Worm (Caenorhabditis elegans) whole organism, early embryonic: Measurements from ENCODE around the gene ufl-1.

ENCODE experiments used
- F13C5.2 ChIP-seq: sonication (generic microtip); optimal IDR thresholded peaks from 2 replicates; lab custom pipeline; 2017; ENCODE audit warnings: mild to moderate bottlenecking, missing genetic modification characterization, inconsistent platforms, missing compliant biosample characterization
- aly-1 ChIP-seq: sonication (generic microtip); optimal IDR thresholded peaks from 2 replicates; lab custom pipeline; 2016; ENCODE audit warnings: missing genetic modification characterization, missing compliant biosample characterization
- ama-1 ChIP-seq: fragments of 150-350 bp; optimal IDR thresholded peaks from 2 replicates; lab custom pipeline; 2014
- ceh-13 ChIP-seq: fragments of 200-800 bp; sonication (Bioruptor generic); optimal IDR thresholded peaks from 2 replicates; lab custom pipeline; 2018; ENCODE audit warnings: mild to moderate bottlenecking, missing genetic modification characterization, missing compliant biosample characterization
- ceh-36 ChIP-seq: sonication (generic microtip); optimal IDR thresholded peaks from 2 replicates; lab custom pipeline; 2016; ENCODE audit warnings: missing genetic modification characterization, inconsistent platforms, missing compliant biosample characterization
- ets-7 ChIP-seq: sonication (generic microtip); optimal IDR thresholded peaks from 2 replicates; lab custom pipeline; 2016; ENCODE audit warnings: missing genotype, missing genetic modification characterization, missing compliant biosample characterization
- flt-1 ChIP-seq: fragments of 200-800 bp; sonication (Bioruptor generic); IDR thresholded peaks from 2 replicates; pipeline ENCODE4 v1.3.6; 2022; ENCODE audit warnings: missing genetic modification characterization, missing compliant biosample characterization
- hmbx-1 ChIP-seq: sonication (generic microtip); optimal IDR thresholded peaks from 2 replicates; lab custom pipeline; 2016; ENCODE audit warnings: mild to moderate bottlenecking, missing genetic modification characterization, missing compliant biosample characterization
- hmg-4 ChIP-seq: fragments of 200-800 bp; sonication (Bioruptor generic); optimal IDR thresholded peaks from 2 replicates; lab custom pipeline; 2018; ENCODE audit warnings: mild to moderate bottlenecking, missing genetic modification characterization, missing compliant biosample characterization
- hnd-1 ChIP-seq: sonication (generic microtip); optimal IDR thresholded peaks from 2 replicates; lab custom pipeline; 2016; ENCODE audit warnings: missing genetic modification characterization, missing compliant biosample characterization
- pes-1 ChIP-seq: fragments of 200-800 bp; sonication (Bioruptor generic); IDR thresholded peaks from 2 replicates; pipeline ENCODE4 v1.3.6; 2022; ENCODE audit warnings: missing genetic modification reagents, missing genetic modification characterization, missing compliant biosample characterization
- scrt-1 ChIP-seq: fragments of 200-800 bp; sonication (Bioruptor generic); IDR thresholded peaks from 2 replicates; pipeline ENCODE4 v1.3.6; 2022; ENCODE audit warnings: missing genetic modification characterization, missing compliant biosample characterization
- tbx-11 ChIP-seq: fragments of 200-800 bp; sonication (Bioruptor generic); IDR thresholded peaks from 2 replicates; pipeline ENCODE4 v1.3.6; 2022; ENCODE audit warnings: missing genetic modification characterization, missing compliant biosample characterization
- tbx-37 ChIP-seq: fragments of 200-800 bp; sonication (Bioruptor generic); conservative IDR thresholded peaks from 2 replicates; pipeline ENCODE4 v1.3.6; 2022; ENCODE audit warnings: missing genetic modification reagents, missing genetic modification characterization, missing compliant biosample characterization
- tra-4 ChIP-seq: sonication (generic microtip); optimal IDR thresholded peaks from 2 replicates; lab custom pipeline; 2017; ENCODE audit warnings: missing genetic modification characterization, missing compliant biosample characterization

Gene ufl-1

DNA sequence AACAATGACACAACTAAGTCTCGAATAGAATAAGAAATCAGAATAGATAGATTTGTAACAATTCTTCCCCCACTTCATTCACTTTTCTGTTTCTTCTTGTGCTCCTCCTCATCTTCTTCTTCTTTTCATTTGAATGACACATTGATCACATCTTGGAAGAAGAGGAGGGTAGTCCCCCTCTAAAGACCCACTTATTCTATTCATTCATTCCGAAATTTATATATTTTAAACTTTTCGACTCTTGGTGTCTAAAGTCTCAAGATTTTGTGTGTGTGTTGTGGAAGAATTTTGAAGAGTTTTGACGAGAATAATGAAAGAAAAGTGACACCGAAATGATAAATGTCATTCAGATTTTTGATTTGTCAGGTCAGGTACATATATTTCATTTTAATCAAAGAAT is 45.6 kb downstream of the ufl-1 start:
- TF ChIP-seq tbx-11 (GFP tag; lab: Robert Waterston, UW) (no peak), hmbx-1 (tag; lab: Kevin White, UChicago) (no peak), F13C5.2 (tag; lab: Kevin White, UChicago) (no peak), pes-1 (no peak), flt-1 (GFP tag; lab: Robert Waterston, UW) (no peak), aly-1 (no peak), hnd-1 (tag; lab: Kevin White, UChicago) (no peak), tra-4 (tag; lab: Kevin White, UChicago) (no peak), ceh-36 (tag; lab: Kevin White, UChicago) (no peak), hmg-4 (GFP tag; lab: Kevin White, UChicago) (no peak), scrt-1 (GFP tag; lab: Robert Waterston, UW) (no peak), tbx-37 (GFP tag; lab: Robert Waterston, UW) (no peak)

DNA sequence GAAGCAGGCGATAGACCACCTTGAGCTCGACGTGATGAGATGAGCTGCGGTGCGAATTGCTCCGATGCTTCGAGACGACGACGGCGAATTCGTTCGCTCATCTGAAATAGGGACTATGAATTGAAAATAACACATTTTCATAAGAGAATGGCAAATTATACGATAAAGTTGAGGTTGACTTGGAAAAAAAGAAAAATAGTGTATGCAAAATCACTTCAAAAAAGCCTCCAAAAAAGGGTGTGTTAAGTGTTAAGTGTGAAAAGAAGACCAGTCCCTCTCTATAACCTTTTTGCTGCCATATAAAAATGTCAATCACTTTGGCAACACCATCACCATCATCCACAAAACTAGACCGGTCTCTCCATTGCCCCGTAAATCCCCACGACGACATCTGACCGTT is 49.8 kb downstream of the ufl-1 start, which contains the start of gene prkl-1:
prkl-1 (minus strand) TSS at position 101 of the 400 bp plus-strand sequence.
- TF ChIP-seq hmg-4 (GFP tag; lab: Kevin White, UChicago): no peak
- no peak for TF ChIP-seq tra-4 (tag; lab: Kevin White, UChicago)
- TF ChIP-seq ama-1 (lab: Kevin White, UChicago): no peak
- no peak for TF ChIP-seq ceh-13 (GFP tag; lab: Kevin White, UChicago)
- TF ChIP-seq ets-7: no peak
- TF ChIP-seq hmbx-1 (tag; lab: Kevin White, UChicago): no peak
- no peak for TF ChIP-seq aly-1
- no peak for TF ChIP-seq flt-1 (GFP tag; lab: Robert Waterston, UW)
- no peak for TF ChIP-seq hnd-1 (tag; lab: Kevin White, UChicago)

DNA sequence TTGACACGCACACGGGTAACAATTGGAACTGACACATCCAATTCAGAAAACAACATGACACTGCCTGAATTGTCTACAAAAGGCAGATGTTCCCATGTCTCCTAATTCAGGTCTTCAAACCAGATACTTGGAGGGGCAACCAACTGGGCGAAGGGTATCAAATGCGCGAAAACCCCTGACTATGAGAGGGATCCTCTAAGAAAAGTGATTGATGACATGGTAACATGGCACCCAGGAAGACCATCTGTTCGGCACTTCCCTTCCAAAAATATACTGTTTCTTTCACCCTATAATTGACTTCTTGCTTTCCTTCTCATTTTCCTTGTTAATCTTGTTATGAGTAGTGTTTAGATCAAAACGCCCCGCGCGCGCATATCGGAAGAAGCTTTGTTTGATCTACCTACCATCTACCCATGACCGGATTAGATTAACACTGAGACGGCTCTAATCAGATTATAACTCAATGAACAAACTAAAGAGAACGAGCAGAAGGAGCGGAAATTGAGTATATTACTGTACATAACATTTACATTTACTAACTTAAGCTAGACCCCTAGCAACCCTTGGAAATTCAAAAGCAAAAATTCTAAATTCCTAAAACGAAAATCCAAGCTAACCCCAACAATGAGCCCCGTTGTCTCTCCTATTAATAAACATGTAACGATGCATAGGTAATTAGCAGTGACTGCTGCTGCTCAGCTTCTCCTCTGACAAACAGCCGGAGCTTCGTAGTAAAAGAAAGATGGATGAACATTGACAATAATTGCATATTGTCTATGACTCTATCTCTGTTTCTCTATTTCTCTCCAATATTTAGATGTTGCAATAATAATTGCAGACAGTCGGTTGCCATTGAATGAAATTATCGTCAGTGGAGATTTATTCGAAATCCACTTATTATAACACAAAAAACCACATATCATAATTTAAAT is 51.9 kb downstream of the ufl-1 start:
- TF ChIP-seq tbx-37 (GFP tag; lab: Robert Waterston, UW) (no peak), scrt-1 (GFP tag; lab: Robert Waterston, UW) (no peak), tbx-11 (GFP tag; lab: Robert Waterston, UW) (no peak), flt-1 (GFP tag; lab: Robert Waterston, UW) (no peak), tra-4 (tag; lab: Kevin White, UChicago) (no peak), hmbx-1 (tag; lab: Kevin White, UChicago) (no peak), pes-1 (no peak), ceh-36 (tag; lab: Kevin White, UChicago) (peak; percentile 3)
